Fruit fly (Drosophila melanogaster): ENCODE data around the gene Helz.

Gene Helz

DNA sequence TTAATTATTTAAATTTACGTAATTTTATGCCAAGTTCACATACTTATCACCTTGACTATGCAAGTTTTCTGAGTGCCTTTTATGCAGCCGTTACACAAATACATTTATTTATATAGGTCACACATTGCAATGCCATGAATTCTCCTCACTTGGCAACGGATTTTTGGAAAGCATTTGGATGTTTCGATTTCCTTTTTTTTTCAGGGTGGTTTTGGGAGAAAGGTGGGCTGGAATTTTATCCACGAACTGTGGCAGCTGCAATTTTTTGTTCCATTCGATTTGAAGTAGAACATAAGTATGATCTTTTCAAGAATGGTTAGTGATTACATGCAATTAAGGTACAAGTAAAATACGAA lies 7.9 kb upstream of the Helz start:
- no peak for TF ChIP-seq CG9948 (tag; optimal IDR thresholded peaks at IDR 0.05)
- TF ChIP-seq fd96Ca (GFP tag; IDR thresholded peaks at IDR 0.05) = no peak
- TF ChIP-seq gl (tag; optimal IDR thresholded peaks at IDR 0.05) = no peak
- no peak for TF ChIP-seq CG4496 (GFP tag; IDR thresholded peaks at IDR 0.05)
- no peak for TF ChIP-seq CG14655 (GFP tag; optimal IDR thresholded peaks at IDR 0.05)
- no peak for TF ChIP-seq EcR (GFP tag; optimal IDR thresholded peaks at IDR 0.05)
- TF ChIP-seq Ets98B (GFP tag; IDR thresholded peaks at IDR 0.05) = no peak
- no peak for TF ChIP-seq CG34367 (tag; optimal IDR thresholded peaks at IDR 0.05)
- TF ChIP-seq CG32121 (GFP tag; IDR thresholded peaks at IDR 0.05) = no peak
- TF ChIP-seq CG13204 (GFP tag; optimal IDR thresholded peaks at IDR 0.05) = no peak
- no peak for TF ChIP-seq D1 (tag; optimal IDR thresholded peaks at IDR 0.05)
- TF ChIP-seq CG8159 (tag; optimal IDR thresholded peaks at IDR 0.05) = no peak
- TF ChIP-seq CG17806 (tag; optimal IDR thresholded peaks at IDR 0.05) = no peak
- no peak for TF ChIP-seq CG10348 (GFP tag; IDR thresholded peaks at IDR 0.05)
- no peak for TF ChIP-seq CG15710 (tag; optimal IDR thresholded peaks at IDR 0.05)
- TF ChIP-seq CG8301 (tag; optimal IDR thresholded peaks at IDR 0.05) = no peak

DNA sequence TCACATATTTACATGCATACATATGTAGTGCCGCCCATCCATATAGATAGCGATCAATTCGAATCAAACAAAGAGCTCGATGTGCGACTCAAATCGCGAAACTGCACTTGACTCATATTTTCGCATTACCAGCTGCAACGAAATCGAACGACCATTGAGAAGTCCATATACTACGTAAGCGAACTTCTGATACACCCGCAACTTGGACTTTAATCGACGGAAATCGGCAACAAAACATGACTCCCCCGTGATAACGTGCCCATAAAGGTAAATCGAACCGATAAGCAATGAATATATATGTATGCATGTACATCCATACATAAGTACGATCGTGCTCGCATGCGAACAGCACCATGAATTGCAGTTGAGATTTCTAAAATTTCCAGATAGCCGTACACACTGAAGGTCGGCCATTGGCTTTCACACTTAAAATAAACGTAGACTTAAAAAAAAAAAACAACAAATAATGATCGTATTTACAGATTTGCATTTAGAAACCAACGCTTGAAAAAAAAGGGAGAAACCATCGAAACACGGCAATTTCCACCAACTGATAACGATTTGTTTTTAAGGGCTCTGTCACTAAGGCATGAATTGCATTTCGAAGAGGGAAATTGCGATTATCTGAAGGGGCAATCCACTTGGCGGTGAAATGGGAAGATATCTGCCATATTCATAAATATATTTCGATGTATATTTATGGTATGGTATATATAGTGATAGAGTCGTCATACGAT lies 6.9 kb upstream of the Helz start:
- no peak for TF ChIP-seq CG34367 (tag; optimal IDR thresholded peaks at IDR 0.05)
- no peak for TF ChIP-seq CG10348 (GFP tag; IDR thresholded peaks at IDR 0.05)
- peak; percentile 23 for TF ChIP-seq gl (tag; optimal IDR thresholded peaks at IDR 0.05)
- no peak for TF ChIP-seq CG14655 (GFP tag; optimal IDR thresholded peaks at IDR 0.05)
- TF ChIP-seq Ets98B (GFP tag; IDR thresholded peaks at IDR 0.05) = no peak
- TF ChIP-seq CG32121 (GFP tag; IDR thresholded peaks at IDR 0.05) = no peak
- TF ChIP-seq CG13204 (GFP tag; optimal IDR thresholded peaks at IDR 0.05) = no peak
- no peak for TF ChIP-seq CG8159 (tag; optimal IDR thresholded peaks at IDR 0.05)
- no peak for TF ChIP-seq CG12605 (GFP tag; IDR thresholded peaks at IDR 0.05)
- no peak for TF ChIP-seq Snoo (tag; optimal IDR thresholded peaks at IDR 0.05)
- TF ChIP-seq CG15710 (tag; optimal IDR thresholded peaks at IDR 0.05) = no peak
- TF ChIP-seq CG8301 (tag; optimal IDR thresholded peaks at IDR 0.05) = no peak
- peak; percentile 1 for TF ChIP-seq EcR (GFP tag; optimal IDR thresholded peaks at IDR 0.05)
- TF ChIP-seq CG17806 (tag; optimal IDR thresholded peaks at IDR 0.05) = no peak

DNA sequence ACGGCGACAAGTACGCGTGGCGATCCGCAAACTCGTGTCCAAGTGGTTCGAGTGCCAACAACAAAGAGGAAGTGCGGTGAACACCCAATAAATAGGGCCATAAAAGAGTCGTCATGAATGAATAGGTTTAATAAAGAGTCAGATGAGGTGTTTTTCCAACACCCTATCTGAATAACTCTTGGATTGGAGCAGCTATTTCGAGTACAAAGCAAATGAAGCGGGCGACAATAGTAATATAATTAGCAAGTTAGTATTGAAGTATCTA lies 6.4 kb upstream of the Helz start:
- TF ChIP-seq Pif1A (GFP tag; optimal IDR thresholded peaks at IDR 0.05) (no peak), rn (GFP tag; IDR thresholded peaks at IDR 0.05) (no peak), EcR (GFP tag; optimal IDR thresholded peaks at IDR 0.05) (no peak), CG12605 (GFP tag; IDR thresholded peaks at IDR 0.05) (no peak), Ets98B (GFP tag; IDR thresholded peaks at IDR 0.05) (no peak), CG8301 (tag; optimal IDR thresholded peaks at IDR 0.05) (no peak)

DNA sequence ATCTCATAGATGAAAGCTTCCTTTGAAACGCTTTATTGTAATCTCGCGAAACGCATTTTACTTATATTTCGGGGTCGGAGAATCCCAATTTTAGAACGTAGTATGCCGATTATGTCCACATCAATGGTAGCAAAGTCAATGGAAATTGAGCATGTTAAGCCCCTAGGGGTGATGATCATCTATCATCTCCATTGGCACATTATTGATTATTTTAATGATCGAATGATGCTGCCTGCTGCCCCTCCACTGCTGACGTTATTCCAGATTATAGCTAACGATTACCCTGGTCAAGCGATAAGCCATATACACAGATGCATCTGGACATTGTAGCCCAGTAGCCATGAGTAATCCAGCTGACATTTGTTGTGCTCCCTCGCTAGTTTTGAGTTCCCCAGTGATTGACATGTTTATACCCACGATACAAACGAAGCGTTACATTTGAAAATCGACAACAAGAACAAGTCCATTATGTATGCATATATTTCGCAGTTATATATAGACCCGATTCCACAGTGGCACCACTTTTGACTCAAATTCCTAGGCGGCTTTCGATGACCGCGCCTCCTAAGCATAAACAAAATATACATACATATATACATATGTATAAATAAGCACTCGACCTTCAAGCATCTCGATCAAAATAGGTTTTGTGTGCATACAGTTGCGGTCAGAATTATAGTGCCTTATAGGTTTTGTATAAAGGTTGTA lies 5.3 kb upstream of the Helz start:
- TF ChIP-seq Pif1A (GFP tag; optimal IDR thresholded peaks at IDR 0.05) (no peak), CG15710 (tag; optimal IDR thresholded peaks at IDR 0.05) (no peak), CG13204 (GFP tag; optimal IDR thresholded peaks at IDR 0.05) (no peak), CG12605 (GFP tag; IDR thresholded peaks at IDR 0.05) (no peak), rn (GFP tag; IDR thresholded peaks at IDR 0.05) (no peak), Ets98B (GFP tag; IDR thresholded peaks at IDR 0.05) (no peak), D1 (tag; optimal IDR thresholded peaks at IDR 0.05) (no peak), EcR (GFP tag; optimal IDR thresholded peaks at IDR 0.05) (no peak), CG17806 (tag; optimal IDR thresholded peaks at IDR 0.05) (no peak), CG34367 (tag; optimal IDR thresholded peaks at IDR 0.05) (no peak), CG8301 (tag; optimal IDR thresholded peaks at IDR 0.05) (no peak), Pif1B (GFP tag; optimal IDR thresholded peaks at IDR 0.05) (no peak), CG10348 (GFP tag; IDR thresholded peaks at IDR 0.05) (no peak), CG8159 (tag; optimal IDR thresholded peaks at IDR 0.05) (no peak), CG32121 (GFP tag; IDR thresholded peaks at IDR 0.05) (no peak)

DNA sequence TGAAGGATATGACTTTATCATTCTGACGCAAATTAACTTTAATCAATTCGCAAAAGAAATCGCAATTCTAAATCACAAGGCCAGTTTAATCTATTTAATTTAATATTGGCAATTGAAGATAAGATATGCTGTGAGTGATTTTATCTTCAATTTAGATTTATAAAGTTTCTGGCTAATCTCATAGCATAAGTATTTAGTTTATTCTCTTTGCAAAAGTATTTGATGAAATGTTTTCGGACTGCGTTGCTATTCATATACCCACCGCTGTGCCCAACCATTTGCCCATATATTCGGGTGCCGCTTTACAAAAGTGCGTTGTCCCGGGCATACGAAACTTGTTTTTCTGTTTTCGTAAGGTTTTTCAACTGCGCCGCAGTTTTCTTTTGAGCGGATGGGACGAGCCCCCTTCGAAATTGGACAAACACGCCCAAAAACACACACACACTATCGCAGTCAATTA lies 4.8 kb upstream of the Helz start:
- peak; percentile 71 for TF ChIP-seq CG34367 (tag; optimal IDR thresholded peaks at IDR 0.05)
- no peak for TF ChIP-seq CG13204 (GFP tag; optimal IDR thresholded peaks at IDR 0.05)
- TF ChIP-seq fd96Ca (GFP tag; IDR thresholded peaks at IDR 0.05) = no peak
- peak; percentile 56 for TF ChIP-seq CG12605 (GFP tag; IDR thresholded peaks at IDR 0.05)
- peak; percentile 82 for TF ChIP-seq CG9948 (tag; optimal IDR thresholded peaks at IDR 0.05)
- peak; percentile 18 for TF ChIP-seq gl (tag; optimal IDR thresholded peaks at IDR 0.05)
- TF ChIP-seq D1 (tag; optimal IDR thresholded peaks at IDR 0.05) = peak; percentile 77
- peak; percentile 69 for TF ChIP-seq Pif1A (GFP tag; optimal IDR thresholded peaks at IDR 0.05)
- peak; percentile 90 for TF ChIP-seq CG8301 (tag; optimal IDR thresholded peaks at IDR 0.05)
- TF ChIP-seq Snoo (tag; optimal IDR thresholded peaks at IDR 0.05) = peak; percentile 73
- no peak for TF ChIP-seq EcR (GFP tag; optimal IDR thresholded peaks at IDR 0.05)
- peak; percentile 49 for TF ChIP-seq Pif1B (GFP tag; optimal IDR thresholded peaks at IDR 0.05)
- peak; percentile 91 for TF ChIP-seq CG14655 (GFP tag; optimal IDR thresholded peaks at IDR 0.05)
- no peak; the same call in 1 of the 3 replicates for TF ChIP-seq CG4496 (GFP tag; IDR thresholded peaks at IDR 0.05)
- TF ChIP-seq rn (GFP tag; IDR thresholded peaks at IDR 0.05) = peak; percentile 56
- no peak; the same call in 1 of the 2 replicates for TF ChIP-seq CG10348 (GFP tag; IDR thresholded peaks at IDR 0.05)
- TF ChIP-seq CG17806 (tag; optimal IDR thresholded peaks at IDR 0.05) = peak; percentile 78
- TF ChIP-seq CG8159 (tag; optimal IDR thresholded peaks at IDR 0.05) = peak; percentile 79
- TF ChIP-seq Ets98B (GFP tag; IDR thresholded peaks at IDR 0.05) = peak; percentile 52
- TF ChIP-seq CG15710 (tag; optimal IDR thresholded peaks at IDR 0.05) = peak; percentile 78
- TF ChIP-seq CG32121 (GFP tag; IDR thresholded peaks at IDR 0.05) = peak; percentile 78

Data from whole organism, pupa.